Worm (Caenorhabditis elegans) whole organism, young adult: ENCODE results near the gene T25B9.11.

ENCODE experiments used
- B0019.2 ChIP-seq: fragments of 200-800 bp; sonication (Bioruptor generic); conservative IDR thresholded peaks from 2 replicates; pipeline ENCODE4 v1.3.6; 2022; ENCODE audit warnings: missing genetic modification reagents, missing genetic modification characterization, missing compliant biosample characterization
- C06A6.2 ChIP-seq: fragments of 200-800 bp; sonication (Bioruptor generic); conservative IDR thresholded peaks from 2 replicates; pipeline ENCODE4 v1.3.6; 2022; ENCODE audit warnings: missing genetic modification characterization, missing compliant biosample characterization
- F52B5.7 ChIP-seq: sonication (generic microtip); optimal IDR thresholded peaks from 2 replicates; lab custom pipeline; 2016; ENCODE audit warnings: mild to moderate bottlenecking, missing genetic modification characterization, missing compliant biosample characterization
- dox-1 ChIP-seq: fragments of 200-800 bp; sonication (Bioruptor generic); IDR thresholded peaks from 2 replicates; pipeline ENCODE4 v1.3.6; 2022; ENCODE audit warnings: missing genetic modification reagents, missing genetic modification characterization, missing compliant biosample characterization
- dpl-1 ChIP-seq: fragments of 150-350 bp; optimal IDR thresholded peaks from 2 replicates; lab custom pipeline; 2014; ENCODE audit warnings: missing biosample characterization, missing genetic modification reagents, missing genetic modification characterization
- ets-4 ChIP-seq: fragments of 200-800 bp; sonication (Bioruptor generic); optimal IDR thresholded peaks from 2 replicates; lab custom pipeline; 2018; ENCODE audit warnings: mild to moderate bottlenecking, missing genetic modification characterization, missing compliant biosample characterization
- let-607 ChIP-seq, 2 experiments: fragments of 200-800 bp in 1 of 2; sonication (Bioruptor generic) in 1 of 2; sonication (generic microtip) in 1 of 2; optimal IDR thresholded peaks; 2 replicates each; lab custom pipeline; 2016 to 2018; ENCODE audit warnings: mild to moderate bottlenecking in 2 of 2, missing compliant biosample characterization in 2 of 2, missing genetic modification characterization in 2 of 2, moderate library complexity in 2 of 2, missing genotype in 1 of 2
- madf-8 ChIP-seq: fragments of 200-800 bp; sonication (Bioruptor generic); conservative IDR thresholded peaks from 2 replicates; pipeline ENCODE4 v1.3.6; 2022; ENCODE audit warnings: missing genetic modification reagents, missing genetic modification characterization, missing compliant biosample characterization
- mcd-1 ChIP-seq: fragments of 200-800 bp; sonication (Bioruptor generic); IDR thresholded peaks from 2 replicates; pipeline ENCODE4 v1.3.6; 2022; ENCODE audit warnings: missing genetic modification reagents, missing genetic modification characterization, missing compliant biosample characterization
- nhr-90 ChIP-seq: sonication (generic microtip); optimal IDR thresholded peaks from 2 replicates; lab custom pipeline; 2016; ENCODE audit warnings: missing genotype, mild to moderate bottlenecking, missing genetic modification characterization, missing compliant biosample characterization
- pha-4 ChIP-seq: fragments of 150-350 bp; sonication (generic microtip); optimal IDR thresholded peaks from 2 replicates; lab custom pipeline; 2014; ENCODE audit warnings: missing biosample characterization, missing genetic modification reagents, missing genetic modification characterization
- unc-62 ChIP-seq: fragments of 150-350 bp; optimal IDR thresholded peaks from 2 replicates; lab custom pipeline; 2014; ENCODE audit warnings: missing biosample characterization, missing genetic modification reagents, missing genetic modification characterization

DNA sequence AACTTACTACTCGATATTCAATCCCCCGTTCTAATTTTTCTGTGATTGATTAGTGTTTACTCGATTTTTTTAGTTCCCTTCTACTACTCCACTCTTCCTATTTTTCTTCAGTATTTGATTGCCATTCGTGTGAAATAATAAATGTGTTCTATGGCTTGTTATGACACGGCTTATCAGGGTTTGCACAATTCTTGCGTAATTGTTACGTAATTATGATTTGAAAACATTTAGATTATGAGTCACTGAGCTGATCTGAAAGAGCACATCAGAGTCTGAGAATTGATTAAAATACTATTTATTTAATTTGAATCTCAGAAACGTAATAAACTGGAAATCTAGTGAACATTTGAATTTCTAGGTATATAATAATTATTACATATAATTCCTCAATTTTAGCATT, 13.3 kb downstream of the T25B9.11 start:
- TF ChIP-seq ets-4 (GFP tag; lab: Kevin White, UChicago) (no peak), madf-8 (GFP tag; lab: Robert Waterston, UW) (no peak), B0019.2 (GFP tag; lab: Robert Waterston, UW) (no peak), C06A6.2 (GFP tag; lab: Robert Waterston, UW) (no peak), nhr-90 (tag; lab: Kevin White, UChicago) (no peak), dox-1 (GFP tag; lab: Robert Waterston, UW) (no peak), let-607 (tag; optimal IDR thresholded peaks at IDR 0.05; lab: Kevin White, UChicago) (no peak), dpl-1 (GFP tag; lab: Kevin White, UChicago) (no peak), F52B5.7 (tag; lab: Kevin White, UChicago) (no peak), pha-4 (no peak), mcd-1 (no peak), unc-62 (GFP tag; lab: Kevin White, UChicago) (no peak)
